Worm (Caenorhabditis elegans): ENCODE measurements around the gene amt-1.

DNA sequence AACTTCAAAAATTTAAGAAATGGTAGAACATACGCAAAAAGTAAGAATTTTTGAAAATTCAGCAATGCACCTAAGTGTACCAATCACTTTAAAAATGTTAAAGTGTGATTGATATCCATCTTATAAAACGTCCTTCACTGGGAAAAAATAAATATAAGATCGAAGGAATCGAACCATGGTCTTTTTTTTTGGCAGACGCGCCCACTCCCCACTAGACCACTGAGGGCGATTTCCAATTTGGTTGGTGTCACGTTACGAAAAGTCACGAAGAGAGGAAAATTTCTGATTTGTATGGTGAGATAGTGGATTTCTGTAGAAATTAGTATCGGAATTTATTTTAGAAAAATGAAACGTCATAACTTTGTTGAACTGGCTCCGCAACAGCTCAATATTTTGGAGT lies 36.1 kb downstream of the amt-1 start:
- no peak for TF ChIP-seq F33H1.4 (GFP tag; IDR thresholded peaks at IDR 0.05)
- no peak for TF ChIP-seq egrh-3 (GFP tag; IDR thresholded peaks at IDR 0.05)
- TF ChIP-seq zfh-2 (GFP tag; conservative IDR thresholded peaks at IDR 0.05) = no peak
- no peak for TF ChIP-seq gei-17 (GFP tag; optimal IDR thresholded peaks at IDR 0.05)
- no peak for TF ChIP-seq unc-62 (GFP tag; optimal IDR thresholded peaks at IDR 0.05)
- TF ChIP-seq hrde-1 (tag; optimal IDR thresholded peaks at IDR 0.05; ENCODE audit: borderline replicate concordance) = no peak
- no peak for TF ChIP-seq hlh-12 (tag; optimal IDR thresholded peaks at IDR 0.05)
- no peak for TF ChIP-seq sptf-2 (GFP tag; optimal IDR thresholded peaks at IDR 0.05)
- TF ChIP-seq ama-1 (optimal IDR thresholded peaks at IDR 0.05) = no peak
- no peak for TF ChIP-seq ama-1 (GFP tag; optimal IDR thresholded peaks at IDR 0.05)
- no peak for TF ChIP-seq madf-8 (GFP tag; conservative IDR thresholded peaks at IDR 0.05)
- TF ChIP-seq efl-1 (GFP tag; optimal IDR thresholded peaks at IDR 0.05) = no peak
